Fruit fly (Drosophila melanogaster): ENCODE data around the gene CG31279.

CG31279 gene

DNA sequence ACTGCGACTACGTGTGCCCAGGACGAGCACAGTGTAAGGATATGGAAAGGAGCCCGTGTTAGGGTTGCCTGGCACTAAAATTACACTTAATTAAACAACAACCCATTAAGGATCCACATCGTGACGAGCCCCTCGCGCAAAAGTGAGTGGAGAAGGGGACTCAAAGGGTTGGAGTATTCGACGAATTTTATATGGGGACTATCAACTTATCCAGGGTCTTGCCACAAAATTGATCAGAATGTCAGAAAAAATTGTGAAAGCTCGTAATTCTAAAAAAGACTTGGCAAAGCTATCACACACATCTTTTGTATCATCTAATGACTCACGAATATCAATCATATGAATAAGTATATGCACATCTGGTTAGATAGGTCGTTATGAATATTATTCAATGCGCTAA is at the start of gene CG31279:
TSS of gene CG31279 (plus strand) at position 301 of the 400 bp plus-strand sequence.
- TF ChIP-seq Pif1B (GFP tag; optimal IDR thresholded peaks at IDR 0.05) (no peak), CG10348 (GFP tag; IDR thresholded peaks at IDR 0.05) (no peak), Snoo (tag; optimal IDR thresholded peaks at IDR 0.05) (no peak), CG9948 (tag; optimal IDR thresholded peaks at IDR 0.05) (no peak), CG15710 (tag; optimal IDR thresholded peaks at IDR 0.05) (no peak)

DNA sequence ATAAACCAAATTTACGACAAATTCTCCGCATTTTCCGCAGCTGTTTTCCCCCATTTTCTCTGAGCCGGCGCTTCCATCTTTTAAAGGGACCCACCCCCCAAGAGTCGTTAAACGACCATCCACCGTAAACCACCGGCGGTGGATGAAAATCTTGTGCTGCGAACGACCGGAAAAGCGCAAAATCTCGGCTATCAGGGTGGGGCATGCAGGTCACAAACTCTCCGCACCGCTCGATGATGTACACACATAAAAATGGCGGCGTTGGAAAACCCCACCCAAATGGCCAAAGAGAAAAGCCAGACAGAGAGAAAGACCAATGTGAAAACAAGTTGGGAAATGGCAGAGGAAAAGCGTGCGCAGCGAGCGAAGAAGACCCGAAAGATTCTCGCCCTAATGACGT is 44.9 kb upstream of the CG31279 start:
- TF ChIP-seq CG4496 (GFP tag; IDR thresholded peaks at IDR 0.05) (no peak), rn (GFP tag; IDR thresholded peaks at IDR 0.05) (no peak), CG34367 (tag; optimal IDR thresholded peaks at IDR 0.05) (no peak), Ets98B (GFP tag; IDR thresholded peaks at IDR 0.05) (no peak), CG8301 (tag; optimal IDR thresholded peaks at IDR 0.05) (no peak), fd96Ca (GFP tag; IDR thresholded peaks at IDR 0.05) (no peak)

DNA sequence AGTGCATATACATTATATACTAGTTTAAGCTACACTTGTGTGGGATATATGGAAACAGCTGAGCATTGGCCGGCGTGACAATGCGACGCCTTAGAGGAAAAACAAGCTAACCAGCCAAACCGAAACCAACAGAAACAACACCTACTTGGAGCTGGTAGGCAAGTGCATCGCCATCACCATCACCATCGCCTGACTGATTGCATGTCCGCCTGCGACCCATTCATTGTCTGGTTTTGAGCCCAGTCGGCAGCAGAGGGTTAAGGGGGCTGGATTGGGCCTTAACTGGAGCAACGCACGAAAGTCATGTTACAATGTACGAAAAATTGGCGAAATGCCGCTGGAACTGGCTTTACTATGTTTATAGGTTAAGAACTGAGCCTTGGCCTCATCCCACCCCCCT is 43.4 kb upstream of the CG31279 start:
- no peak for TF ChIP-seq CG10348 (GFP tag; IDR thresholded peaks at IDR 0.05)
- TF ChIP-seq CG4496 (GFP tag; IDR thresholded peaks at IDR 0.05): no peak
- no peak for TF ChIP-seq EcR (GFP tag; optimal IDR thresholded peaks at IDR 0.05)
- TF ChIP-seq rn (GFP tag; IDR thresholded peaks at IDR 0.05): no peak
- no peak for TF ChIP-seq Snoo (tag; optimal IDR thresholded peaks at IDR 0.05)
- no peak for TF ChIP-seq CG12605 (GFP tag; IDR thresholded peaks at IDR 0.05)
- TF ChIP-seq D1 (tag; optimal IDR thresholded peaks at IDR 0.05): no peak
- no peak for TF ChIP-seq CG9948 (tag; optimal IDR thresholded peaks at IDR 0.05)
- TF ChIP-seq CG15710 (tag; optimal IDR thresholded peaks at IDR 0.05): no peak

DNA sequence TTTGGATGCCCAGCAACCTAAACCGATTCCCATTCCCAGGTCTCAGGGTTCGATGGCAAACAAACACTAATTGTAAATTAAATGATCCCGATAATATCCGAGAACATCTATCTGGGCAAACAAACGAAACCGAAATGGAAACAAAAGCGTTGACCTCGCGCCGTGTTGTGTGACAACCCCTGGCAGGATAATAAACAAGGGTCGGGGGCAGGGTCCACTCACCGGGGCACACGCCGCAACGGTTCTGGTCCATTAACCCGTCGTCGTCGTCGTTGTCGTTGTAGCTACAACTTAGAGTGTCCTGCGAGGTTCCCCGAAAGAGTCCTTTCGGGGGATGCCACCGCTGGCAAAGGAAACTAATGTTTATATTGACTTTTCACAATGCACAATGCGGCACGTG is 41.4 kb upstream of the CG31279 start:
- TF ChIP-seq rn (GFP tag; IDR thresholded peaks at IDR 0.05) (no peak), CG34367 (tag; optimal IDR thresholded peaks at IDR 0.05) (no peak), gl (tag; optimal IDR thresholded peaks at IDR 0.05) (no peak), EcR (GFP tag; optimal IDR thresholded peaks at IDR 0.05) (no peak), D1 (tag; optimal IDR thresholded peaks at IDR 0.05) (no peak), CG10348 (GFP tag; IDR thresholded peaks at IDR 0.05) (no peak), Pif1A (GFP tag; optimal IDR thresholded peaks at IDR 0.05) (no peak), CG32121 (GFP tag; IDR thresholded peaks at IDR 0.05) (no peak), fd96Ca (GFP tag; IDR thresholded peaks at IDR 0.05) (no peak), CG8159 (tag; optimal IDR thresholded peaks at IDR 0.05) (no peak), CG13204 (GFP tag; optimal IDR thresholded peaks at IDR 0.05) (no peak), CG9948 (tag; optimal IDR thresholded peaks at IDR 0.05) (no peak), CG12605 (GFP tag; IDR thresholded peaks at IDR 0.05) (no peak), Pif1B (GFP tag; optimal IDR thresholded peaks at IDR 0.05) (no peak), CG4496 (GFP tag; IDR thresholded peaks at IDR 0.05) (no peak), CG14655 (GFP tag; optimal IDR thresholded peaks at IDR 0.05) (no peak)

DNA sequence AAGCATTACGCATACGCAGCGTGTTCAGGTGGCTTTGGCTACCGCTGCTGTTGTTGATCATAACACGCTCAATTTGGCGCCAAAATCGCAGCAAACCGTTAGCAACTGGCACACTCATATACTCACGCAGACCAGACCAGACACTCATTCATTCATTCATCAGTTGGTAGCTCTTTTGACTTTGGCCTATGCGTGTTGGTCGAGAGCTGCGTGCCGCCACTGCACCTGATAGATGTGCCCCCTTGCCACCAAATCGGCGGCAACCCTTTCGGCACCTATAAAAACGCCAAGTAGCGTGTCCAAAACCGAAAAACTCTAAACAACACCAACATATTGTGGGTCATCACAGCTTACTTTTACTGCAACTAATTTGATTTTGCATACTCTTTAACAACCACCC is 36.0 kb upstream of the CG31279 start:
- TF ChIP-seq rn (GFP tag; IDR thresholded peaks at IDR 0.05) (no peak), D1 (tag; optimal IDR thresholded peaks at IDR 0.05) (no peak), CG13204 (GFP tag; optimal IDR thresholded peaks at IDR 0.05) (no peak), CG32121 (GFP tag; IDR thresholded peaks at IDR 0.05) (no peak), CG8159 (tag; optimal IDR thresholded peaks at IDR 0.05) (no peak), gl (tag; optimal IDR thresholded peaks at IDR 0.05) (no peak), Snoo (tag; optimal IDR thresholded peaks at IDR 0.05) (no peak), Ets98B (GFP tag; IDR thresholded peaks at IDR 0.05) (no peak), Pif1B (GFP tag; optimal IDR thresholded peaks at IDR 0.05) (no peak), CG4496 (GFP tag; IDR thresholded peaks at IDR 0.05) (no peak), EcR (GFP tag; optimal IDR thresholded peaks at IDR 0.05) (no peak), fd96Ca (GFP tag; IDR thresholded peaks at IDR 0.05) (no peak)

DNA sequence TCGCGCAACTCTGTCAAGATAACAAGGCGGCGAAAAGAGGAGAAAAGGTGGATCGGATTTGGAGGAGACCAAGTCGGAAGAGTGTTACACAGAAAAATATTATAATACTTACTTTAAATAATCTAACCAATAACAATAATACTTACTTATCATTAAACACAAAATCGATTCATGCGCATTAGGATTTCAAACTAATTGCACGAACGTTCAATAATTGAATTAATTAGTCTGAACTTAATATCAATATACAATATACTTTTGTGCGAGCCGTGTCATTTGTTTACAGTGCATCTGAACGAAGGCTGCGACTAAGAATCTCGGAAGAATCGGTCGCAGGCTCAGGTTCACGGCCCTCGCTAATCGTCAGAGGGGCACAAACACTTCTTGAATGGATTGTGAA is 35.0 kb upstream of the CG31279 start:
- TF ChIP-seq CG10348 (GFP tag; IDR thresholded peaks at IDR 0.05): no peak
- TF ChIP-seq Snoo (tag; optimal IDR thresholded peaks at IDR 0.05): no peak
- TF ChIP-seq CG4496 (GFP tag; IDR thresholded peaks at IDR 0.05): no peak
- TF ChIP-seq CG17806 (tag; optimal IDR thresholded peaks at IDR 0.05): no peak
- no peak for TF ChIP-seq Pif1A (GFP tag; optimal IDR thresholded peaks at IDR 0.05)
- TF ChIP-seq CG12605 (GFP tag; IDR thresholded peaks at IDR 0.05): no peak
- TF ChIP-seq gl (tag; optimal IDR thresholded peaks at IDR 0.05): no peak
- no peak for TF ChIP-seq Pif1B (GFP tag; optimal IDR thresholded peaks at IDR 0.05)
- TF ChIP-seq CG14655 (GFP tag; optimal IDR thresholded peaks at IDR 0.05): no peak
- no peak for TF ChIP-seq CG32121 (GFP tag; IDR thresholded peaks at IDR 0.05)
- no peak for TF ChIP-seq CG13204 (GFP tag; optimal IDR thresholded peaks at IDR 0.05)
- TF ChIP-seq EcR (GFP tag; optimal IDR thresholded peaks at IDR 0.05): no peak
- TF ChIP-seq CG15710 (tag; optimal IDR thresholded peaks at IDR 0.05): no peak
- TF ChIP-seq Ets98B (GFP tag; IDR thresholded peaks at IDR 0.05): no peak
- no peak for TF ChIP-seq CG8159 (tag; optimal IDR thresholded peaks at IDR 0.05)

DNA sequence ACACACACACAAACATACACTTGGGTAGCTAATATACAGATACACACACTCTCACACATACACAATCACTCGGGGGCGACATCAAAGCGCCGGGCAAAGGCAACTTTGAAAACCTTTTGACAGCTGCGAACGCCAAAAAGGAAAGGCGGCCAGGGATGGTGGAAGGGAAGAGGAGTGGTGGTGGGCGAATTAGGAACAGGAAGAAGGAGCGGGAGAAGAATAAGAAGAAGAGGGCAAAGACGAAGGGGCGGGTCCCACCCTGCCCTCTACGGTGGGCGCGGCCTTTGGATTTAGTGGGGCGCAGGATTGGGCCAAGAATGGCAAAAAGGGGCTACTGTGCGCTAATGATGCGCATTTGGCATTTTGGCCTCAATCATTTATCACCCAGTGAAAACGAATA is 33.9 kb upstream of the CG31279 start:
- TF ChIP-seq CG14655 (GFP tag; optimal IDR thresholded peaks at IDR 0.05) (no peak), CG9948 (tag; optimal IDR thresholded peaks at IDR 0.05) (no peak), CG15710 (tag; optimal IDR thresholded peaks at IDR 0.05) (no peak), CG13204 (GFP tag; optimal IDR thresholded peaks at IDR 0.05) (no peak), CG4496 (GFP tag; IDR thresholded peaks at IDR 0.05) (no peak), Pif1A (GFP tag; optimal IDR thresholded peaks at IDR 0.05) (no peak), Pif1B (GFP tag; optimal IDR thresholded peaks at IDR 0.05) (no peak), rn (GFP tag; IDR thresholded peaks at IDR 0.05) (no peak), CG32121 (GFP tag; IDR thresholded peaks at IDR 0.05) (no peak), CG8159 (tag; optimal IDR thresholded peaks at IDR 0.05) (no peak), CG12605 (GFP tag; IDR thresholded peaks at IDR 0.05) (no peak), Snoo (tag; optimal IDR thresholded peaks at IDR 0.05) (no peak), CG10348 (GFP tag; IDR thresholded peaks at IDR 0.05) (no peak), CG34367 (tag; optimal IDR thresholded peaks at IDR 0.05) (no peak), D1 (tag; optimal IDR thresholded peaks at IDR 0.05) (no peak), gl (tag; optimal IDR thresholded peaks at IDR 0.05) (no peak), CG8301 (tag; optimal IDR thresholded peaks at IDR 0.05) (no peak), fd96Ca (GFP tag; IDR thresholded peaks at IDR 0.05) (no peak), EcR (GFP tag; optimal IDR thresholded peaks at IDR 0.05) (no peak)
